Fruit fly (Drosophila melanogaster) whole organism, embryonic: ENCODE measurements around the gene Cpsf5.

ENCODE experiments used
- Ada2b ChIP-seq: fragments of 200-800 bp; sonication (Bioruptor generic); IDR thresholded peaks from 2 replicates; pipeline ENCODE4 v1.3.6; 2022; ENCODE audit warnings: missing biosample characterization, missing genetic modification characterization
- Adf1 ChIP-seq: fragments of 200-800 bp; sonication (Bioruptor generic); IDR thresholded peaks from 2 replicates; pipeline ENCODE4 v1.3.6; 2022; ENCODE audit warnings: missing biosample characterization, missing genetic modification characterization
- C15 ChIP-seq: fragments of 200-800 bp; sonication (Bioruptor generic); IDR thresholded peaks from 3 replicates; pipeline ENCODE4 v1.3.6; 2022; ENCODE audit warnings: missing biosample characterization, missing genetic modification characterization
- CG10147 ChIP-seq: fragments of 200-800 bp; sonication (Bioruptor generic); optimal IDR thresholded peaks from 2 replicates; lab custom pipeline; 2019; ENCODE audit warnings: missing biosample characterization, mild to moderate bottlenecking, missing genetic modification characterization, moderate library complexity
- CG10462 ChIP-seq: fragments of 200-800 bp; sonication (Bioruptor generic); optimal IDR thresholded peaks from 2 replicates; lab custom pipeline; 2016; ENCODE audit warnings: missing biosample characterization, missing genetic modification characterization
- CG10543 ChIP-seq: fragments of 200-800 bp; sonication (Bioruptor generic); optimal IDR thresholded peaks from 3 replicates; lab custom pipeline; 2017; ENCODE audit warnings: missing biosample characterization, mild to moderate bottlenecking, missing genetic modification characterization, moderate library complexity
- CG11398 ChIP-seq: fragments of 200-800 bp; sonication (Bioruptor generic); optimal IDR thresholded peaks from 2 replicates; lab custom pipeline; 2016; ENCODE audit warnings: missing biosample characterization, missing genetic modification characterization
- CG12071 ChIP-seq: fragments of 200-800 bp; sonication (Bioruptor generic); optimal IDR thresholded peaks from 3 replicates; lab custom pipeline; 2018; ENCODE audit warnings: missing biosample characterization, mild to moderate bottlenecking, missing genetic modification characterization
- CG1233 ChIP-seq: fragments of 200-800 bp; sonication (Bioruptor generic); optimal IDR thresholded peaks from 4 replicates; lab custom pipeline; 2018; ENCODE audit warnings: missing biosample characterization, mild to moderate bottlenecking, missing genetic modification characterization
- CG14710 ChIP-seq: fragments of 200-800 bp; sonication (Bioruptor generic); optimal IDR thresholded peaks from 3 replicates; lab custom pipeline; 2019; ENCODE audit warnings: missing biosample characterization, mild to moderate bottlenecking, missing genetic modification characterization, moderate library complexity
- CG1647 ChIP-seq: fragments of 200-800 bp; sonication (Bioruptor generic); optimal IDR thresholded peaks from 3 replicates; lab custom pipeline; 2016; ENCODE audit warnings: missing biosample characterization, missing genetic modification characterization
- CG17328 ChIP-seq: fragments of 200-800 bp; sonication (Bioruptor generic); IDR thresholded peaks from 2 replicates; pipeline ENCODE4 v1.3.6; 2022; ENCODE audit warnings: missing biosample characterization, missing genetic modification characterization
- CG17568 ChIP-seq: fragments of 200-800 bp; sonication (Bioruptor generic); optimal IDR thresholded peaks from 2 replicates; lab custom pipeline; 2018; ENCODE audit warnings: missing biosample characterization, mild to moderate bottlenecking, missing genetic modification characterization, moderate library complexity
- CG31365 ChIP-seq: fragments of 200-800 bp; sonication (Bioruptor generic); optimal IDR thresholded peaks from 2 replicates; lab custom pipeline; 2018; ENCODE audit warnings: missing biosample characterization, mild to moderate bottlenecking, missing genetic modification characterization
- CG7987 ChIP-seq: fragments of 200-800 bp; sonication (Bioruptor generic); optimal IDR thresholded peaks from 2 replicates; lab custom pipeline; 2018; ENCODE audit warnings: missing biosample characterization, mild to moderate bottlenecking, missing genetic modification characterization, moderate library complexity
- CG9609 ChIP-seq: fragments of 200-800 bp; sonication (Bioruptor generic); optimal IDR thresholded peaks from 3 replicates; lab custom pipeline; 2016; ENCODE audit warnings: missing biosample characterization, missing genetic modification characterization
- CG9876 ChIP-seq: fragments of 200-800 bp; sonication (Bioruptor generic); optimal IDR thresholded peaks from 2 replicates; lab custom pipeline; 2016; ENCODE audit warnings: missing biosample characterization, missing genetic modification characterization
- D19B ChIP-seq: fragments of 200-800 bp; sonication (Bioruptor generic); optimal IDR thresholded peaks from 2 replicates; lab custom pipeline; 2017; ENCODE audit warnings: missing biosample characterization, mild to moderate bottlenecking, missing genetic modification characterization
- Dip3 ChIP-seq: fragments of 200-800 bp; sonication (Bioruptor generic); optimal IDR thresholded peaks from 3 replicates; lab custom pipeline; 2016; ENCODE audit warnings: missing biosample characterization, missing genetic modification characterization
- E2f1 ChIP-seq: fragments of 200-800 bp; sonication (Bioruptor generic); IDR thresholded peaks from 2 replicates; pipeline ENCODE4 v1.3.6; 2022; ENCODE audit warnings: missing biosample characterization, missing genetic modification characterization
- ERR ChIP-seq: fragments of 200-800 bp; sonication (Bioruptor generic); optimal IDR thresholded peaks from 2 replicates; lab custom pipeline; 2016; ENCODE audit warnings: missing biosample characterization, missing genetic modification characterization
- Eip74EF ChIP-seq, 2 experiments: fragments of 200-800 bp in 1 of 2; fragments of >200 bp in 1 of 2; sonication (Bioruptor generic) in 1 of 2; optimal IDR thresholded peaks; 2 replicates each; lab custom pipeline; 2017 to 2019; ENCODE audit warnings: missing biosample characterization in 2 of 2, missing genetic modification characterization in 2 of 2, mild to moderate bottlenecking in 1 of 2, moderate library complexity in 1 of 2
- Gsc ChIP-seq: fragments of 200-800 bp; sonication (Bioruptor generic); IDR thresholded peaks from 2 replicates; pipeline ENCODE4 v1.3.6; 2022; ENCODE audit warnings: missing biosample characterization, missing genetic modification characterization
- Hey ChIP-seq: fragments of 200-800 bp; sonication (Bioruptor generic); optimal IDR thresholded peaks from 3 replicates; lab custom pipeline; 2018; ENCODE audit warnings: missing biosample characterization, mild to moderate bottlenecking, missing genetic modification characterization
- Hsf ChIP-seq: fragments of 200-800 bp; sonication (Bioruptor generic); optimal IDR thresholded peaks from 3 replicates; lab custom pipeline; 2016; ENCODE audit warnings: missing biosample characterization, missing genetic modification characterization
- Med ChIP-seq: fragments of 200-800 bp; sonication (Bioruptor generic); peaks from one replicate; lab custom pipeline; 2016; ENCODE audit warnings: missing biosample characterization, missing genetic modification characterization, mild to moderate bottlenecking, inconsistent platforms, moderate library complexity
- NK7.1 ChIP-seq: fragments of 200-800 bp; sonication (Bioruptor generic); optimal IDR thresholded peaks from 3 replicates; lab custom pipeline; 2016; ENCODE audit warnings: missing biosample characterization, missing genetic modification characterization
- Neu2 ChIP-seq: fragments of 200-800 bp; sonication (Bioruptor generic); optimal IDR thresholded peaks from 3 replicates; lab custom pipeline; 2016; ENCODE audit warnings: missing biosample characterization, missing genetic modification characterization, borderline replicate concordance
- Nf-YC ChIP-seq: fragments of 200-800 bp; optimal IDR thresholded peaks from 3 replicates; lab custom pipeline; 2019; ENCODE audit warnings: missing biosample characterization, mild to moderate bottlenecking, missing genetic modification characterization, moderate library complexity
- Xbp1 ChIP-seq: fragments of 200-800 bp; sonication (Bioruptor generic); optimal IDR thresholded peaks from 3 replicates; lab custom pipeline; 2016; ENCODE audit warnings: missing biosample characterization, mild to moderate bottlenecking, missing genetic modification characterization
- Xrp1 ChIP-seq: fragments of 200-800 bp; sonication (Bioruptor generic); IDR thresholded peaks from 2 replicates; pipeline ENCODE4 v1.3.6; 2022; ENCODE audit warnings: missing biosample characterization, missing genetic modification characterization
- az2 ChIP-seq: fragments of 200-800 bp; sonication (Bioruptor generic); optimal IDR thresholded peaks from 3 replicates; lab custom pipeline; 2016; ENCODE audit warnings: missing biosample characterization, missing genetic modification characterization
- bsh ChIP-seq, 2 experiments: fragments of 200-800 bp; sonication (Bioruptor generic); optimal IDR thresholded peaks; 2 replicates each; lab custom pipeline; 2017 to 2018; ENCODE audit warnings: mild to moderate bottlenecking in 2 of 2, missing biosample characterization in 2 of 2, missing genetic modification characterization in 2 of 2, moderate library complexity in 1 of 2
- cad ChIP-seq: fragments of >200 bp; optimal IDR thresholded peaks from 2 replicates; lab custom pipeline; 2017; ENCODE audit warnings: missing biosample characterization, missing genetic modification characterization
- chinmo ChIP-seq: fragments of 200-800 bp; sonication (Bioruptor generic); IDR thresholded peaks from 4 replicates; pipeline ENCODE4 v1.3.6; 2022; ENCODE audit warnings: missing biosample characterization, missing genetic modification characterization; ENCODE audit not compliant: partially characterized antibody
- emc ChIP-seq: fragments of 200-800 bp; sonication (Bioruptor generic); optimal IDR thresholded peaks from 2 replicates; lab custom pipeline; 2016; ENCODE audit warnings: missing biosample characterization, missing genetic modification characterization
- grn ChIP-seq: fragments of 200-800 bp; sonication (Bioruptor generic); optimal IDR thresholded peaks from 3 replicates; lab custom pipeline; 2017; ENCODE audit warnings: missing biosample characterization, missing genetic modification characterization
- gro ChIP-seq: fragments of 200-800 bp; sonication (Bioruptor generic); optimal IDR thresholded peaks from 2 replicates; lab custom pipeline; 2016; ENCODE audit warnings: missing biosample characterization, missing genetic modification characterization
- insv ChIP-seq, 2 experiments: fragments of 200-800 bp; sonication (Bioruptor generic); optimal IDR thresholded peaks; 3 replicates each; lab custom pipeline; 2016 to 2018; ENCODE audit warnings: missing biosample characterization in 2 of 2, missing genetic modification characterization in 2 of 2
- jumu ChIP-seq: fragments of 200-800 bp; sonication (Bioruptor generic); optimal IDR thresholded peaks from 3 replicates; lab custom pipeline; 2016; ENCODE audit warnings: missing biosample characterization, missing genetic modification characterization
- lola ChIP-seq, 3 experiments: fragments of >200 bp in 2 of 3; fragments of 200-800 bp in 1 of 3; sonication (Bioruptor generic) in 1 of 3; optimal IDR thresholded peaks; 2 replicates each; lab custom pipeline; 2017 to 2019; ENCODE audit warnings: missing biosample characterization in 3 of 3, missing genetic modification characterization in 3 of 3, mild to moderate bottlenecking in 1 of 3, moderate library complexity in 1 of 3
- maf-S ChIP-seq: fragments of 200-800 bp; sonication (Bioruptor generic); optimal IDR thresholded peaks from 2 replicates; lab custom pipeline; 2016; ENCODE audit warnings: missing biosample characterization, missing genetic modification characterization
- mam ChIP-seq: fragments of 200-800 bp; sonication (Bioruptor generic); optimal IDR thresholded peaks from 3 replicates; lab custom pipeline; 2016; ENCODE audit warnings: missing biosample characterization, missing genetic modification characterization
- org-1 ChIP-seq: fragments of 200-800 bp; sonication (Bioruptor generic); optimal IDR thresholded peaks from 2 replicates; lab custom pipeline; 2017; ENCODE audit warnings: missing biosample characterization, missing genetic modification characterization
- otp ChIP-seq: fragments of 200-800 bp; sonication (Bioruptor generic); IDR thresholded peaks from 3 replicates; pipeline ENCODE4, ENCODE4 v1.3.6; 2022; ENCODE audit warnings: missing biosample characterization, missing genetic modification characterization
- ro ChIP-seq: fragments of 200-800 bp; sonication (Bioruptor generic); IDR thresholded peaks from 2 replicates; pipeline ENCODE4 v1.3.6; 2022; ENCODE audit warnings: missing biosample characterization, missing genetic modification characterization
- seq ChIP-seq: fragments of 200-800 bp; sonication (Bioruptor generic); IDR thresholded peaks from 2 replicates; pipeline ENCODE4 v1.3.6; 2022; ENCODE audit warnings: missing biosample characterization, missing genetic modification characterization
- sob ChIP-seq: fragments of 200-800 bp; sonication (Bioruptor generic); IDR thresholded peaks from 2 replicates; pipeline ENCODE4 v1.3.6; 2022; ENCODE audit warnings: missing biosample characterization, missing genetic modification characterization
- tin ChIP-seq: fragments of 200-800 bp; sonication (Bioruptor generic); optimal IDR thresholded peaks from 3 replicates; lab custom pipeline; 2016; ENCODE audit warnings: missing biosample characterization, missing genetic modification characterization
- vvl ChIP-seq: fragments of 200-800 bp; sonication (Bioruptor generic); IDR thresholded peaks from 2 replicates; pipeline ENCODE4 v1.3.6; 2022; ENCODE audit warnings: missing biosample characterization, missing genetic modification characterization
- wek ChIP-seq: fragments of 200-800 bp; sonication (Bioruptor generic); optimal IDR thresholded peaks from 3 replicates; lab custom pipeline; 2018; ENCODE audit warnings: missing biosample characterization, mild to moderate bottlenecking, missing genetic modification characterization, moderate library complexity

Gene Cpsf5

DNA sequence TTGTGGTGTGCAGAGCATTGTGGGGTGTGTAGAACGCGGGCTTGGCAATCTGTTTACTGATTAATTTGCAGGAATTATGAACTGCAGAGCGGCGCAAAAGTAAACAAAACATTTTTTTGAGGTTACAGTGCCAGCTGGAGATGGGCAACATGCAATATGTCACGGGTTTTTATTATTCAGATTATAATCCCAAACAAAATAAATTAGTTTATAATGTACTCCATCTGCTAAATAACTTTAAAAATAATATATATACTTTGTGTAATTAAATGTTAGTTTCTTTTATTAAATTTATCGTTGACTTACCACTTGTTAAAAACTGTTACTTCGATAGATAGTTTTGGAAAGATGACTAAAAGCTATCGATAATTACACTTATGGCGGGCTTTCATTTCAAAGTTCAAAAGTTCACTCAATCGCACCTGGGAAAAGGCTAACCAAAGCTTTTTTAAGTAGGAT is 39.9 kb upstream of the Cpsf5 start, which contains the start of gene Fdx1 (continued):
- TF ChIP-seq CG14710 (tag; lab: Kevin White, UChicago), result peak; percentile 49
- TF ChIP-seq CG7987, result no peak
- TF ChIP-seq CG12071 (GFP tag; lab: Kevin White, UChicago), result no peak
- TF ChIP-seq CG31365, result no peak
- no peak for TF ChIP-seq Adf1 (GFP tag; lab: Robert Waterston, UW)
- TF ChIP-seq CG17328 (GFP tag; lab: Robert Waterston, UW), result peak; percentile 68
- TF ChIP-seq CG1647, result no peak
- peak; percentile 52 for TF ChIP-seq Nf-YC (tag; lab: Kevin White, UChicago)
- no peak for TF ChIP-seq cad (GFP tag; lab: Kevin White, UChicago)
- peak; percentile 59; the same call in 1 of the 2 replicates for TF ChIP-seq Xrp1 (GFP tag; lab: Robert Waterston, UW)
- TF ChIP-seq az2, result peak; percentile 35
- peak; percentile 8 for TF ChIP-seq Hsf
- TF ChIP-seq D19B (GFP tag; lab: Kevin White, UChicago), result no peak
- TF ChIP-seq bsh (GFP tag; optimal IDR thresholded peaks at IDR 0.05; lab: Kevin White, UChicago), result peak in 1 of 2 experiments; percentile 50
- TF ChIP-seq Eip74EF (GFP tag; optimal IDR thresholded peaks at IDR 0.05; lab: Kevin White, UChicago), result no peak
- TF ChIP-seq ro, result no peak
- TF ChIP-seq otp (GFP tag; lab: Robert Waterston, UW), result no peak
- no peak for TF ChIP-seq CG17568 (GFP tag; lab: Kevin White, UChicago)
- TF ChIP-seq ERR (GFP tag; lab: Kevin White, UChicago), result no peak
- TF ChIP-seq mam (GFP tag; lab: Kevin White, UChicago), result peak; percentile 25
- TF ChIP-seq Dip3 (GFP tag; lab: Kevin White, UChicago), result no peak
- TF ChIP-seq chinmo (GFP tag; lab: Robert Waterston, UW), result no peak
- no peak for TF ChIP-seq CG1233 (GFP tag; lab: Kevin White, UChicago)
- TF ChIP-seq tin, result peak; percentile 41
- TF ChIP-seq maf-S (GFP tag; lab: Kevin White, UChicago), result no peak
- no peak for TF ChIP-seq Gsc
- peak; percentile 34 for TF ChIP-seq Xbp1 (GFP tag; lab: Kevin White, UChicago)
- TF ChIP-seq C15 (GFP tag; lab: Robert Waterston, UW), result no peak
- no peak for TF ChIP-seq seq (GFP tag; lab: Robert Waterston, UW)
- 0 out of 2 replicates have a peak, but pooled peaks have one; percentile 48 for TF ChIP-seq sob (GFP tag; lab: Robert Waterston, UW)
- no peak for TF ChIP-seq CG10462 (GFP tag; lab: Kevin White, UChicago)
- TF ChIP-seq Ada2b (GFP tag; lab: Robert Waterston, UW), result peak; percentile 56
- TF ChIP-seq Med (GFP tag; lab: Kevin White, UChicago), result peak; percentile 66
- TF ChIP-seq Hey (tag; lab: Kevin White, UChicago), result no peak
- TF ChIP-seq vvl (GFP tag; lab: Robert Waterston, UW), result peak; percentile 20; the same call in 1 of the 2 replicates
- no peak for TF ChIP-seq grn
- TF ChIP-seq CG9876 (GFP tag; lab: Kevin White, UChicago), result no peak
- no peak for TF ChIP-seq CG11398 (GFP tag; lab: Kevin White, UChicago)
- peak; percentile 40 for TF ChIP-seq CG10543 (GFP tag; lab: Kevin White, UChicago)
- TF ChIP-seq org-1, result no peak
- TF ChIP-seq gro (GFP tag; lab: Kevin White, UChicago), result no peak
- TF ChIP-seq emc, result no peak
- TF ChIP-seq CG10147 (GFP tag; lab: Kevin White, UChicago), result peak; percentile 46
- no peak for TF ChIP-seq wek (GFP tag; lab: Kevin White, UChicago)
- no peak for TF ChIP-seq jumu (GFP tag; lab: Kevin White, UChicago)
- TF ChIP-seq insv (GFP tag; optimal IDR thresholded peaks at IDR 0.05; lab: Kevin White, UChicago), result no peak
- no peak for TF ChIP-seq NK7.1
- 0 out of 2 replicates have a peak, but pooled peaks have one; percentile 22 for TF ChIP-seq E2f1
- no peak for TF ChIP-seq CG9609
- TF ChIP-seq lola (GFP tag; optimal IDR thresholded peaks at IDR 0.05; lab: Kevin White, UChicago), result peak in 1 of 3 experiments; percentile 14
- TF ChIP-seq Neu2 (GFP tag; lab: Kevin White, UChicago), result no peak
